Worm (Caenorhabditis elegans): ENCODE data around the gene C33B4.5.

DNA sequence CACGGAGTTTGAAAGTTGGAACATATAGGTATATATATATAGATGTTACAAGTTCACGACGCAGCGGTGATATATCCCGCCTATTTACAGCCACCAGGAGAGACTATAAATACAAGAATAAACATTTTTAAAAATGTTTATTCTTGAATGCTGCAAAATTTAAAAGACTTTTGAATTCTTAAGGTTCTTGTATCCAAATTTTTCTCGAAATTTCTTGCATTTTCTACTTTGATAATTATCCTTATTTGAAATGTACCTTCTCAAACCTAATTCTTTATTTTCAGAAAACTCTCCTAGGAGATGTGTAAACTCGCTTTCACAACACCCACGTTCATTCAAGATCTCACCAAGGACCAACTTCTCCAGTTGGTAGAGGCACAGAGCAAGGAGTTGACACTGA, 48.5 kb downstream of the C33B4.5 start, which contains the start of gene C05D12.4:
- TF ChIP-seq R02D3.7 (tag; optimal IDR thresholded peaks at IDR 0.05) (no peak), unc-39 (tag; optimal IDR thresholded peaks at IDR 0.05) (no peak), ama-1 (optimal IDR thresholded peaks at IDR 0.05) (no peak), pha-4 (tag; optimal IDR thresholded peaks at IDR 0.05) (no peak), nhr-77 (tag; optimal IDR thresholded peaks at IDR 0.05) (no peak), fkh-10 (GFP tag; optimal IDR thresholded peaks at IDR 0.05) (no peak), unc-62 (GFP tag; optimal IDR thresholded peaks at IDR 0.05) (no peak), aly-2 (tag; optimal IDR thresholded peaks at IDR 0.05) (no peak), nhr-237 (tag; optimal IDR thresholded peaks at IDR 0.05) (no peak), ceh-16 (tag; optimal IDR thresholded peaks at IDR 0.05) (no peak), ztf-11 (tag; optimal IDR thresholded peaks at IDR 0.05) (no peak), elt-2 (tag; optimal IDR thresholded peaks at IDR 0.05) (no peak)
